Worm (Caenorhabditis elegans): Measurements from ENCODE around the gene C07D10.6.
A peak's percentile ranks its signal among the peaks of the same experiment; 100 is the strongest.

C07D10.6 gene

DNA sequence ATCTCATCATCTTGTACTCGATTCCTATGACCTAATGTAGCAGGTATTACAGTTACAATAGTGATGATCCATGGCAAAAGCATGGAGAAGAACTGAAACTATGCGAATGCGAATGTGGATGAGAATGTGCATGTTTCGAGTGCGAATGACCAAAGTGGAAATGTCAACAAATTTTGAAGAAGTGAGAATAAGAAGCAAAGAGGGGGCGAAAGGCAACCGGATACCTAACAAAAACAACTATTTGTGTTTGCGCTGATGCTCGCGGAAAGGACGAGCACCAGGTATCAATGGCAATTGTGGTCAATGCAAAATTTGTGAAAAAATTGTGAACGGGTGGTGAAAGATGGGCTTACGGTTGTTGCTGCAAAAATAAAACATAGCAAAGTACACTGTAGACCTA, 23.5 kb downstream of the C07D10.6 start, which contains the start of gene nas-7:
nas-7 (minus strand) TSS at position 101 of the 400 bp plus-strand sequence.
- TF ChIP-seq lin-11 (tag; optimal IDR thresholded peaks at IDR 0.05) (no peak), ceh-24 (tag; optimal IDR thresholded peaks at IDR 0.05) (no peak), nfya-1 (tag; optimal IDR thresholded peaks at IDR 0.05) (no peak), sox-4 (tag; optimal IDR thresholded peaks at IDR 0.05) (no peak), F13H6.1 (tag; optimal IDR thresholded peaks at IDR 0.05) (no peak), pha-4 (tag; optimal IDR thresholded peaks at IDR 0.05) (no peak), nhr-232 (tag; optimal IDR thresholded peaks at IDR 0.05) (no peak), ets-4 (tag; optimal IDR thresholded peaks at IDR 0.05) (no peak), pros-1 (tag; optimal IDR thresholded peaks at IDR 0.05) (no peak), C38D4.7 (GFP tag; optimal IDR thresholded peaks at IDR 0.05) (no peak), ttx-3 (tag; optimal IDR thresholded peaks at IDR 0.05) (no peak), ceh-31 (tag; optimal IDR thresholded peaks at IDR 0.05) (no peak), dve-1 (tag; optimal IDR thresholded peaks at IDR 0.05) (no peak), ceh-48 (tag; optimal IDR thresholded peaks at IDR 0.05) (no peak), eyg-1 (tag; optimal IDR thresholded peaks at IDR 0.05) (no peak), Y22D7AL.16 (tag; optimal IDR thresholded peaks at IDR 0.05) (no peak), ceh-19 (GFP tag; optimal IDR thresholded peaks at IDR 0.05) (no peak), ref-2 (tag; optimal IDR thresholded peaks at IDR 0.05) (no peak)

DNA sequence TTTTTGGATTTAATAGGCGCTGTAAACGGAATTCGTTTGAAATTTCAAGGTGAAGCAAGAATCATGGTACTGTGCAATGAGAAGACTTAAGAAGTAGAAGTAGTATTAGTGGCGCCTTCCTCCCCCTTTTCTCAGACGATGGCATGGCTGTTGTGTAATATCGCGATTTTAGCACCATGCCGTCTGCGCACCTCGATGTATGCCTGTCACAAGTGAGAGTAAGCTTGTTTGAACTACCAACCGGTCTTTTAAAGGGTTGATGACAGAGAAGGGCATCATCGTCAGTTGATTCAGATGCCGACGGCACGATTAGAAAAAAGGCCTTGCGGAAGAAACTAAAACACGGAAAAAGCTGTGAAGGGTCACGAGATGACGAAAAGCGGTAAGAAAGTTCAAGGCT, 24.9 kb downstream of the C07D10.6 start:
- TF ChIP-seq ets-4 (tag; optimal IDR thresholded peaks at IDR 0.05) (no peak), hlh-30 (tag; optimal IDR thresholded peaks at IDR 0.05; ENCODE audit: insufficient read depth) (peak; percentile 36)

DNA sequence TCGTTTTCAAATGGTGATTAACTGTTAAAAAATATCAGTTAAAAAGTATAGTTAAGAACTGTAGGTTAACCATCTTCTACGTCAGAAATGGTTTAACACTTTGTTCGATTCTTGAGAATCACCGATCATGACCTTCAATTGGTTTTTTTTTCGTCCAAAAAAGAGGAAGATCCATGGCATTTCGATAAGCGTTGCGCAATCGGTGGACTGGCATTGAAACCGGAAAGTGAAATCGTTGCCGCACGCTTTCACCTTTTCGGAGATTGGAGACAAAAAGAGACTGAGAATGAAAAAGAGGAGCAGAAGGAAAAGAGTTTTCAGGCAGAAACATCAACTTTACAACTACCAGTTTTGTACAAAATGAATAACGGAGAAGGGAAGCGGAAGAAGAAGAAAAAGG, 26.1 kb downstream of the C07D10.6 start:
- TF ChIP-seq unc-42 (tag; optimal IDR thresholded peaks at IDR 0.05) (no peak), lim-6 (tag; optimal IDR thresholded peaks at IDR 0.05) (no peak), sdc-2 (tag; optimal IDR thresholded peaks at IDR 0.05) (no peak), nfya-1 (tag; optimal IDR thresholded peaks at IDR 0.05) (no peak), npax-4 (tag; optimal IDR thresholded peaks at IDR 0.05) (no peak), ceh-30 (tag; optimal IDR thresholded peaks at IDR 0.05) (no peak), pha-2 (tag; optimal IDR thresholded peaks at IDR 0.05) (no peak), ceh-22 (tag; optimal IDR thresholded peaks at IDR 0.05) (no peak), hlh-13 (GFP tag; optimal IDR thresholded peaks at IDR 0.05) (no peak), pat-9 (tag; optimal IDR thresholded peaks at IDR 0.05) (no peak)

DNA sequence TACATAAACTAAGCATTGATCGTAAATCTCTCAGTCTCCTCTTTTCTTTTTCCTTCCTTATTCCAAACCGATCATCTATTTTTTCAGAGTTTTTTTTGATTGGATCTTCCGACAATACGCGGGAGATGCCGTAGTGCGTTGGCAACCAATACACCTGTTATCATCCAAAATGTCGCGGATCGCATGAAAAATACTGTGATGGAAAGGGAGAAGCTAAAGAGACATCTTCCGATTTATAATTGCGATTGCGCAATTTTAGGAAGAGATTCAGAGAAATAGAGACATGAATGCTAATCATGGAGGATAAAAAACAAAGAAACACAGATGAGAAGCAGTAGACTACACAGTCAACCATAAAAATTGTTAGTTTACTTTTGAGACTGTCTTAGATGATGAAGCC, 27.3 kb downstream of the C07D10.6 start:
- TF ChIP-seq C38D4.7 (GFP tag; optimal IDR thresholded peaks at IDR 0.05) (no peak), nhr-11 (tag; optimal IDR thresholded peaks at IDR 0.05) (no peak), lin-11 (tag; optimal IDR thresholded peaks at IDR 0.05) (no peak), sox-2 (GFP tag; IDR thresholded peaks at IDR 0.05) (no peak), F13H6.1 (tag; optimal IDR thresholded peaks at IDR 0.05) (no peak), ceh-30 (tag; optimal IDR thresholded peaks at IDR 0.05) (no peak), dmd-4 (tag; optimal IDR thresholded peaks at IDR 0.05; ENCODE audit: borderline replicate concordance) (no peak), mec-3 (tag; optimal IDR thresholded peaks at IDR 0.05; ENCODE audit: borderline replicate concordance) (no peak), ama-1 (optimal IDR thresholded peaks at IDR 0.05) (no peak), pha-4 (tag; optimal IDR thresholded peaks at IDR 0.05) (no peak), ceh-18 (tag; optimal IDR thresholded peaks at IDR 0.05) (no peak), unc-55 (GFP tag; optimal IDR thresholded peaks at IDR 0.05) (no peak), pros-1 (tag; optimal IDR thresholded peaks at IDR 0.05) (no peak), ztf-16 (tag; optimal IDR thresholded peaks at IDR 0.05) (no peak), unc-86 (tag; optimal IDR thresholded peaks at IDR 0.05) (no peak), tbx-7 (tag; optimal IDR thresholded peaks at IDR 0.05) (no peak)
